Fruit fly (Drosophila melanogaster) whole organism, embryonic: ENCODE data around the gene tipE.

Experiments used
- Atf3 ChIP-seq: fragments of 200-800 bp; sonication (Bioruptor generic); optimal IDR thresholded peaks from 3 replicates; lab custom pipeline; 2016; ENCODE audit warnings: missing biosample characterization, missing genetic modification characterization
- C15 ChIP-seq: fragments of 200-800 bp; sonication (Bioruptor generic); IDR thresholded peaks from 3 replicates; pipeline ENCODE4 v1.3.6; 2022; ENCODE audit warnings: missing biosample characterization, missing genetic modification characterization
- CG10209 ChIP-seq: fragments of 200-800 bp; sonication (Bioruptor generic); optimal IDR thresholded peaks from 3 replicates; lab custom pipeline; 2017; ENCODE audit warnings: missing biosample characterization, mild to moderate bottlenecking, missing genetic modification characterization, missing genetic modification reagents
- CG10543 ChIP-seq: fragments of 200-800 bp; sonication (Bioruptor generic); optimal IDR thresholded peaks from 3 replicates; lab custom pipeline; 2017; ENCODE audit warnings: missing biosample characterization, mild to moderate bottlenecking, missing genetic modification characterization, moderate library complexity
- CG11398 ChIP-seq: fragments of 200-800 bp; sonication (Bioruptor generic); optimal IDR thresholded peaks from 2 replicates; lab custom pipeline; 2016; ENCODE audit warnings: missing biosample characterization, missing genetic modification characterization
- CG11696 ChIP-seq: fragments of 200-800 bp; sonication (Bioruptor generic); IDR thresholded peaks from 2 replicates; pipeline ENCODE4 v1.3.6; 2022; ENCODE audit warnings: missing biosample characterization, missing genetic modification characterization
- CG12071 ChIP-seq: fragments of 200-800 bp; sonication (Bioruptor generic); optimal IDR thresholded peaks from 3 replicates; lab custom pipeline; 2018; ENCODE audit warnings: missing biosample characterization, mild to moderate bottlenecking, missing genetic modification characterization
- CG13775 ChIP-seq: fragments of 200-800 bp; sonication (Bioruptor generic); optimal IDR thresholded peaks from 3 replicates; lab custom pipeline; 2017; ENCODE audit warnings: missing biosample characterization, mild to moderate bottlenecking, missing genetic modification characterization
- CG13894 ChIP-seq: fragments of 200-800 bp; sonication (Bioruptor generic); optimal IDR thresholded peaks from 3 replicates; lab custom pipeline; 2018; ENCODE audit warnings: missing biosample characterization, mild to moderate bottlenecking, missing genetic modification characterization, moderate library complexity
- CG14860 ChIP-seq: fragments of 200-800 bp; sonication (Bioruptor generic); IDR thresholded peaks from 3 replicates; pipeline ENCODE4 v1.3.6; 2022; ENCODE audit warnings: missing biosample characterization, missing genetic modification characterization; ENCODE audit not compliant: partially characterized antibody
- CG15269 ChIP-seq: fragments of 200-800 bp; sonication (Bioruptor generic); optimal IDR thresholded peaks from 2 replicates; lab custom pipeline; 2018; ENCODE audit warnings: missing biosample characterization, mild to moderate bottlenecking, missing genetic modification characterization, moderate library complexity
- CG1603 ChIP-seq: fragments of 200-800 bp; sonication (Bioruptor generic); optimal IDR thresholded peaks from 2 replicates; lab custom pipeline; 2019; ENCODE audit warnings: missing biosample characterization, mild to moderate bottlenecking, missing genetic modification characterization, moderate library complexity
- CG17802 ChIP-seq: fragments of 200-800 bp; sonication (Bioruptor generic); optimal IDR thresholded peaks from 2 replicates; lab custom pipeline; 2018; ENCODE audit warnings: missing biosample characterization, mild to moderate bottlenecking, missing genetic modification characterization, moderate library complexity
- CG17912 ChIP-seq: fragments of 200-800 bp; sonication (Bioruptor generic); optimal IDR thresholded peaks from 2 replicates; lab custom pipeline; 2018; ENCODE audit warnings: missing biosample characterization, mild to moderate bottlenecking, missing genetic modification characterization
- CG1792 ChIP-seq: fragments of 200-800 bp; sonication (Bioruptor generic); optimal IDR thresholded peaks from 2 replicates; lab custom pipeline; 2016; ENCODE audit warnings: missing biosample characterization, missing genetic modification characterization
- CG33557 ChIP-seq: fragments of 200-800 bp; sonication (Bioruptor generic); optimal IDR thresholded peaks from 2 replicates; lab custom pipeline; 2019; ENCODE audit warnings: missing biosample characterization, mild to moderate bottlenecking, missing genetic modification characterization, moderate library complexity
- CG6272 ChIP-seq: fragments of 200-800 bp; sonication (Bioruptor generic); IDR thresholded peaks from 2 replicates; pipeline ENCODE4 v1.3.6; 2022; ENCODE audit warnings: missing biosample characterization, missing genetic modification characterization
- CG6854 ChIP-seq: fragments of 200-800 bp; sonication (Bioruptor generic); optimal IDR thresholded peaks from 3 replicates; lab custom pipeline; 2017; ENCODE audit warnings: missing biosample characterization, mild to moderate bottlenecking, missing genetic modification characterization
- CG8089 ChIP-seq: fragments of 200-800 bp; sonication (Bioruptor generic); optimal IDR thresholded peaks from 3 replicates; lab custom pipeline; 2016; ENCODE audit warnings: missing biosample characterization, missing genetic modification characterization
- CG8388 ChIP-seq: fragments of 200-800 bp; sonication (Bioruptor generic); optimal IDR thresholded peaks from 2 replicates; lab custom pipeline; 2019; ENCODE audit warnings: missing biosample characterization, mild to moderate bottlenecking, missing genetic modification characterization, moderate library complexity
- CG9876 ChIP-seq: fragments of 200-800 bp; sonication (Bioruptor generic); optimal IDR thresholded peaks from 2 replicates; lab custom pipeline; 2016; ENCODE audit warnings: missing biosample characterization, missing genetic modification characterization
- D ChIP-seq, 2 experiments: fragments of 200-800 bp in 1 of 2; fragments of >200 bp in 1 of 2; sonication (Bioruptor generic) in 1 of 2; optimal IDR thresholded peaks; 2 replicates in 1 of 2; 3 replicates in 1 of 2; lab custom pipeline; 2017; ENCODE audit warnings: mild to moderate bottlenecking in 1 of 2, missing biosample characterization in 1 of 2, missing genetic modification characterization in 1 of 2, missing genetic modification reagents in 1 of 2
- Dbx ChIP-seq: fragments of 200-800 bp; sonication (Bioruptor generic); IDR thresholded peaks from 3 replicates; pipeline ENCODE4 v1.3.6; 2022; ENCODE audit warnings: missing biosample characterization, missing genetic modification characterization
- Eip74EF ChIP-seq, 2 experiments: fragments of 200-800 bp in 1 of 2; fragments of >200 bp in 1 of 2; sonication (Bioruptor generic) in 1 of 2; optimal IDR thresholded peaks; 2 replicates each; lab custom pipeline; 2017 to 2019; ENCODE audit warnings: missing biosample characterization in 2 of 2, missing genetic modification characterization in 2 of 2, mild to moderate bottlenecking in 1 of 2, moderate library complexity in 1 of 2
- H15 ChIP-seq: fragments of 200-800 bp; sonication (Bioruptor generic); IDR thresholded peaks from 3 replicates; pipeline ENCODE4 v1.3.6; 2022; ENCODE audit warnings: missing biosample characterization, missing genetic modification characterization
- HLHmδ ChIP-seq: fragments of 200-800 bp; sonication (Bioruptor generic); optimal IDR thresholded peaks from 2 replicates; lab custom pipeline; 2018; ENCODE audit warnings: missing biosample characterization, mild to moderate bottlenecking, missing genetic modification characterization, moderate library complexity
- Hmr ChIP-seq: fragments of 200-800 bp; sonication (Bioruptor generic); optimal IDR thresholded peaks from 3 replicates; lab custom pipeline; 2017; ENCODE audit warnings: mild to moderate bottlenecking, missing biosample characterization, missing genetic modification reagents, missing genetic modification characterization
- Lim3 ChIP-seq: fragments of 200-800 bp; sonication (Bioruptor generic); IDR thresholded peaks from 2 replicates; pipeline ENCODE4 v1.3.6; 2022; ENCODE audit warnings: missing biosample characterization, missing genetic modification characterization
- Sox102F ChIP-seq: fragments of 200-800 bp; sonication (Bioruptor generic); optimal IDR thresholded peaks from 2 replicates; lab custom pipeline; 2018; ENCODE audit warnings: missing biosample characterization, mild to moderate bottlenecking, missing genetic modification characterization, moderate library complexity
- Taf1 ChIP-seq: fragments of 200-800 bp; sonication (Bioruptor generic); IDR thresholded peaks from 2 replicates; pipeline ENCODE4 v1.3.6; 2022; ENCODE audit warnings: missing biosample characterization, missing genetic modification characterization
- Tbp ChIP-seq: fragments of >200 bp; optimal IDR thresholded peaks from 2 replicates; lab custom pipeline; 2018; ENCODE audit warnings: missing biosample characterization, missing genetic modification characterization
- Usf ChIP-seq: fragments of 200-800 bp; sonication (Bioruptor generic); optimal IDR thresholded peaks from 2 replicates; lab custom pipeline; 2017; ENCODE audit warnings: missing genotype, missing biosample characterization, missing genetic modification characterization
- amos ChIP-seq: fragments of 200-800 bp; sonication (Bioruptor generic); IDR thresholded peaks from 2 replicates; pipeline ENCODE4 v1.3.6; 2022; ENCODE audit warnings: missing biosample characterization, missing genetic modification characterization; ENCODE audit not compliant: partially characterized antibody
- ara ChIP-seq: fragments of 200-800 bp; sonication (Bioruptor generic); IDR thresholded peaks from 2 replicates; pipeline ENCODE4 v1.3.6; 2022; ENCODE audit warnings: missing biosample characterization, missing genetic modification characterization
- bab2 ChIP-seq: fragments of 200-800 bp; sonication (Bioruptor generic); optimal IDR thresholded peaks from 2 replicates; lab custom pipeline; 2016; ENCODE audit warnings: missing biosample characterization, missing genetic modification characterization
- crc ChIP-seq: fragments of 200-800 bp; sonication (Bioruptor generic); optimal IDR thresholded peaks from 2 replicates; lab custom pipeline; 2016; ENCODE audit warnings: missing biosample characterization, missing genetic modification characterization
- cwo ChIP-seq: fragments of 200-800 bp; sonication (Bioruptor generic); optimal IDR thresholded peaks from 3 replicates; lab custom pipeline; 2017; ENCODE audit warnings: missing biosample characterization, missing genetic modification characterization, mild to moderate bottlenecking, moderate library complexity, missing genetic modification reagents
- danr ChIP-seq: fragments of 200-800 bp; sonication (Bioruptor generic); IDR thresholded peaks from 2 replicates; pipeline ENCODE4 v1.3.6; 2022; ENCODE audit warnings: missing biosample characterization, missing genetic modification characterization
- gfzf ChIP-seq: fragments of 200-800 bp; sonication (Bioruptor generic); optimal IDR thresholded peaks from 2 replicates; lab custom pipeline; 2016; ENCODE audit warnings: missing biosample characterization, mild to moderate bottlenecking, missing genetic modification characterization, moderate library complexity
- h ChIP-seq: fragments of >200 bp; optimal IDR thresholded peaks from 2 replicates; lab custom pipeline; 2017
- ham ChIP-seq: fragments of 200-800 bp; sonication (Bioruptor generic); IDR thresholded peaks from 2 replicates; pipeline ENCODE4 v1.3.6; 2022; ENCODE audit warnings: missing biosample characterization, missing genetic modification characterization
- hkb ChIP-seq, 2 experiments: fragments of 200-800 bp in 1 of 2; fragments of >200 bp in 1 of 2; sonication (Bioruptor generic) in 1 of 2; IDR thresholded peaks in 1 of 2; optimal IDR thresholded peaks in 1 of 2; 2 replicates each; pipeline versions ENCODE4 v1.3.6 to Lab custom; 2017 to 2022; ENCODE audit warnings: missing biosample characterization in 1 of 2, missing genetic modification characterization in 1 of 2
- kni ChIP-seq: fragments of 200-800 bp; sonication (Bioruptor generic); optimal IDR thresholded peaks from 3 replicates; lab custom pipeline; 2017; ENCODE audit warnings: mild to moderate bottlenecking, missing biosample characterization, missing genetic modification reagents, missing genetic modification characterization
- lab ChIP-seq: fragments of 200-800 bp; sonication (Bioruptor generic); optimal IDR thresholded peaks from 3 replicates; lab custom pipeline; 2017; ENCODE audit warnings: missing biosample characterization, missing genetic modification characterization, mild to moderate bottlenecking, moderate library complexity, missing genetic modification reagents
- lola ChIP-seq, 3 experiments: fragments of >200 bp in 2 of 3; fragments of 200-800 bp in 1 of 3; sonication (Bioruptor generic) in 1 of 3; optimal IDR thresholded peaks; 2 replicates each; lab custom pipeline; 2017 to 2019; ENCODE audit warnings: missing biosample characterization in 3 of 3, missing genetic modification characterization in 3 of 3, mild to moderate bottlenecking in 1 of 3, moderate library complexity in 1 of 3
- lov ChIP-seq, 2 experiments: fragments of 200-800 bp in 1 of 2; fragments of >200 bp in 1 of 2; sonication (Bioruptor generic) in 1 of 2; IDR thresholded peaks in 1 of 2; optimal IDR thresholded peaks in 1 of 2; 2 replicates in 1 of 2; 3 replicates in 1 of 2; pipeline versions ENCODE4 v1.3.6 to Lab custom; 2017 to 2022; ENCODE audit warnings: missing biosample characterization in 1 of 2, missing genetic modification characterization in 1 of 2
- sens-2 ChIP-seq: fragments of 200-800 bp; sonication (Bioruptor generic); IDR thresholded peaks from 2 replicates; pipeline ENCODE4 v1.3.6; 2022; ENCODE audit warnings: missing biosample characterization, missing genetic modification characterization

tipE gene

dm6 chr3L:4228187-4228836 is 40.0 kb downstream of the tipE start (continued):
- TF ChIP-seq crc (GFP tag; lab: Kevin White, UChicago): peak; percentile 81
- no peak for TF ChIP-seq Tbp (GFP tag; lab: Kevin White, UChicago)
- peak; percentile 94 for TF ChIP-seq CG12071 (GFP tag; lab: Kevin White, UChicago)
- peak; percentile 95 for TF ChIP-seq CG10209 (GFP tag; lab: Kevin White, UChicago)
- no peak for TF ChIP-seq lov (optimal IDR thresholded peaks at IDR 0.05; lab: Kevin White, UChicago)
- peak; percentile 97 for TF ChIP-seq lov (GFP tag; IDR thresholded peaks at IDR 0.05; lab: Robert Waterston, UW)
- peak; percentile 92 for TF ChIP-seq CG6272 (GFP tag; lab: Robert Waterston, UW)
- TF ChIP-seq CG8089 (GFP tag; lab: Kevin White, UChicago): peak; percentile 96
- peak; percentile 92 for TF ChIP-seq CG13775 (GFP tag; lab: Kevin White, UChicago)
- TF ChIP-seq danr (GFP tag; lab: Robert Waterston, UW): peak; percentile 96
- peak; percentile 96 for TF ChIP-seq CG15269
- peak; percentile 97 for TF ChIP-seq H15 (GFP tag; lab: Robert Waterston, UW)
- TF ChIP-seq CG11696 (GFP tag; lab: Robert Waterston, UW): peak; percentile 88
- TF ChIP-seq cwo (GFP tag; lab: Kevin White, UChicago): peak; percentile 85
- TF ChIP-seq Eip74EF (GFP tag; optimal IDR thresholded peaks at IDR 0.05; lab: Kevin White, UChicago): peak in 1 of 2 experiments; percentile 91
- peak; percentile 97 for TF ChIP-seq CG8388 (GFP tag; lab: Kevin White, UChicago)
- TF ChIP-seq CG17802: peak; percentile 78
- TF ChIP-seq HLHmδ: no peak
- peak; percentile 96 for TF ChIP-seq lab (GFP tag; lab: Kevin White, UChicago)
- peak; percentile 90; the same call in 2 of the 3 replicates for TF ChIP-seq C15 (GFP tag; lab: Robert Waterston, UW)
- TF ChIP-seq CG1603 (tag; lab: Kevin White, UChicago): peak; percentile 98
- peak; percentile 81 for TF ChIP-seq Taf1 (GFP tag; lab: Robert Waterston, UW)
- TF ChIP-seq Atf3 (GFP tag; lab: Kevin White, UChicago): peak; percentile 97
- TF ChIP-seq CG10543 (GFP tag; lab: Kevin White, UChicago): peak; percentile 94
- TF ChIP-seq h: no peak
- peak; percentile 91 for TF ChIP-seq CG11398 (GFP tag; lab: Kevin White, UChicago)
- TF ChIP-seq CG14860 (GFP tag; lab: Robert Waterston, UW): no peak
- TF ChIP-seq ara: peak; percentile 98
- no peak for TF ChIP-seq ham (GFP tag; lab: Robert Waterston, UW)
- TF ChIP-seq CG1792 (GFP tag; lab: Kevin White, UChicago): peak; percentile 92
- TF ChIP-seq CG6854 (GFP tag; lab: Kevin White, UChicago): peak; percentile 69
- peak; percentile 34 for TF ChIP-seq CG13894 (tag; lab: Kevin White, UChicago)
- peak; percentile 95 for TF ChIP-seq CG33557 (GFP tag; lab: Kevin White, UChicago)
- TF ChIP-seq lola (GFP tag; optimal IDR thresholded peaks at IDR 0.05; lab: Kevin White, UChicago): peak in 1 of 3 experiments; percentile 97
- TF ChIP-seq CG17912 (GFP tag; lab: Kevin White, UChicago): peak; percentile 96
- peak; percentile 94 for TF ChIP-seq bab2
- peak; percentile 98 for TF ChIP-seq Sox102F
- no peak for TF ChIP-seq D (optimal IDR thresholded peaks at IDR 0.05; lab: Kevin White, UChicago)
- peak; percentile 97 for TF ChIP-seq D (GFP tag; optimal IDR thresholded peaks at IDR 0.05; lab: Kevin White, UChicago)
- peak; percentile 90 for TF ChIP-seq Hmr (GFP tag; lab: Kevin White, UChicago)
- TF ChIP-seq amos (GFP tag; lab: Robert Waterston, UW): no peak
- TF ChIP-seq Lim3 (GFP tag; lab: Robert Waterston, UW): peak; percentile 96
- TF ChIP-seq gfzf (GFP tag; lab: Kevin White, UChicago): peak; percentile 14
- peak; percentile 98 for TF ChIP-seq sens-2 (GFP tag; lab: Robert Waterston, UW)
- TF ChIP-seq Usf: peak; percentile 78
- TF ChIP-seq CG9876: peak; percentile 85
- TF ChIP-seq kni (GFP tag; lab: Kevin White, UChicago): peak; percentile 96
- TF ChIP-seq Dbx (GFP tag; lab: Robert Waterston, UW): peak; percentile 79
- no peak for TF ChIP-seq hkb (optimal IDR thresholded peaks at IDR 0.05; lab: Kevin White, UChicago)
- TF ChIP-seq hkb (GFP tag; IDR thresholded peaks at IDR 0.05; lab: Robert Waterston, UW): peak; percentile 98
